Worm (Caenorhabditis elegans) whole organism, late embryonic: ENCODE data around the gene lys-8.

ENCODE experiments used
- C08G9.2 ChIP-seq: sonication (generic microtip); optimal IDR thresholded peaks from 2 replicates; lab custom pipeline; 2016; ENCODE audit warnings: mild to moderate bottlenecking, missing genetic modification characterization, moderate library complexity, missing compliant biosample characterization
- fkh-10 ChIP-seq: fragments of 150-350 bp; optimal IDR thresholded peaks from 2 replicates; lab custom pipeline; 2014; ENCODE audit warnings: missing biosample characterization, missing genetic modification reagents, missing genetic modification characterization
- pat-9 ChIP-seq: fragments of 200-800 bp; sonication (Bioruptor generic); optimal IDR thresholded peaks from 2 replicates; lab custom pipeline; 2018; ENCODE audit warnings: mild to moderate bottlenecking, missing genetic modification characterization, moderate library complexity, missing compliant biosample characterization
- pax-1 ChIP-seq: fragments of 150-350 bp; optimal IDR thresholded peaks from 2 replicates; lab custom pipeline; 2014; ENCODE audit warnings: missing biosample characterization, missing genetic modification characterization
- sox-2 ChIP-seq: fragments of 200-800 bp; sonication (Bioruptor generic); IDR thresholded peaks from 2 replicates; pipeline ENCODE4 v1.3.6; 2022; ENCODE audit warnings: missing genetic modification reagents, missing genetic modification characterization, missing compliant biosample characterization
- tbx-7 ChIP-seq: sonication (generic microtip); optimal IDR thresholded peaks from 2 replicates; lab custom pipeline; 2016; ENCODE audit warnings: missing genotype, missing genetic modification characterization, missing compliant biosample characterization
- unc-86 ChIP-seq: sonication (generic microtip); optimal IDR thresholded peaks from 2 replicates; lab custom pipeline; 2016; ENCODE audit warnings: missing genetic modification characterization, missing compliant biosample characterization

DNA sequence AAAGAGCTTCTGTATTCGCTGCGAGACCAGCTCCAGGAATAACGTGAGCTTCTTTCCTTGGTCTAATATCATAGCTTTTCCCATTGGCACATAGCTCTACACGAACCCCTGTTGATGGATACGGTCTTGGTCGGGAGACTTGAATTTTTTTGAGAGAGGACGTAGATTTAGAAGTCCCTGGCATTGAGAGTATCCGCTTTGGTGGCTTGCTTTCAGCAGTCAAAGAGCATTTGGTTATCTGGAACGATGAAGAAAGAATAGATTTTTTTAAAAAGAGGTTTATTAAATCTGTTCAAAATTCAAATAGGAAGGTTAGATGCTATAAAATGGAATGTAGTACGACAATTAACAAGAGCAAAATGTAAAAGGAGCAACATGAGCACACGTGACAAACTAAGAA is 3.7 kb downstream of the lys-8 start, which contains the start of gene C17G10.13:
- no peak for TF ChIP-seq tbx-7 (tag; lab: Kevin White, UChicago)
- TF ChIP-seq C08G9.2 (tag; lab: Kevin White, UChicago), result no peak
- no peak for TF ChIP-seq pax-1 (tag; lab: Kevin White, UChicago)
- TF ChIP-seq sox-2, result no peak
- TF ChIP-seq fkh-10 (GFP tag; lab: Kevin White, UChicago), result no peak
- no peak for TF ChIP-seq unc-86 (tag; lab: Kevin White, UChicago)
- TF ChIP-seq pat-9 (tag; lab: Kevin White, UChicago), result no peak
